Worm (Caenorhabditis elegans) whole organism, midembryonic: ENCODE measurements around the gene rml-3.

Source experiments
- T22C8.4 ChIP-seq: fragments of 200-800 bp; sonication (Bioruptor generic); IDR thresholded peaks from 2 replicates; pipeline ENCODE4 v1.3.6; 2022; ENCODE audit warnings: missing genetic modification characterization, missing compliant biosample characterization
- cog-1 ChIP-seq: sonication (generic microtip); optimal IDR thresholded peaks from 2 replicates; lab custom pipeline; 2016; ENCODE audit warnings: missing genetic modification characterization, missing compliant biosample characterization
- flt-1 ChIP-seq: fragments of 200-800 bp; sonication (Bioruptor generic); IDR thresholded peaks from 2 replicates; pipeline ENCODE4 v1.3.6; 2022; ENCODE audit warnings: missing genetic modification characterization, missing compliant biosample characterization
- klf-2 ChIP-seq: fragments of 200-800 bp; sonication (Bioruptor generic); conservative IDR thresholded peaks from 2 replicates; pipeline ENCODE4 v1.3.6; 2022; ENCODE audit warnings: missing genetic modification reagents, missing genetic modification characterization, missing compliant biosample characterization
- med-1 ChIP-seq: sonication (generic microtip); optimal IDR thresholded peaks from 2 replicates; lab custom pipeline; 2017; ENCODE audit warnings: missing genetic modification characterization, mild to moderate bottlenecking, missing compliant biosample characterization, antibody characterized with exemption, missing genetic modification reagents; ENCODE audit not compliant: insufficient read depth
- ref-1 ChIP-seq: fragments of 200-800 bp; sonication (Bioruptor generic); conservative IDR thresholded peaks from 2 replicates; pipeline ENCODE4 v1.3.6; 2022; ENCODE audit warnings: missing genetic modification reagents, missing genetic modification characterization, missing compliant biosample characterization
- tab-1 ChIP-seq: fragments of 200-800 bp; sonication (Bioruptor generic); IDR thresholded peaks from 2 replicates; pipeline ENCODE4 v1.3.6; 2022; ENCODE audit warnings: missing genetic modification characterization, missing compliant biosample characterization
- ztf-23 ChIP-seq: fragments of 200-800 bp; sonication (Bioruptor generic); IDR thresholded peaks from 2 replicates; pipeline ENCODE4 v1.3.6; 2022; ENCODE audit warnings: missing genetic modification reagents, missing genetic modification characterization, missing compliant biosample characterization
- ztf-29 ChIP-seq: fragments of 200-800 bp; sonication (Bioruptor generic); IDR thresholded peaks from 2 replicates; pipeline ENCODE4 v1.3.6; 2022; ENCODE audit warnings: missing genetic modification reagents, missing genetic modification characterization, missing compliant biosample characterization

The rml-3 gene

ce11 chrX:6248778-6249658 lies 10.2 kb upstream of the rml-3 start:
- no peak for TF ChIP-seq cog-1
- no peak for TF ChIP-seq T22C8.4 (GFP tag; lab: Robert Waterston, UW)
- no peak for TF ChIP-seq ztf-23
- no peak for TF ChIP-seq tab-1 (GFP tag; lab: Robert Waterston, UW)
- no peak for TF ChIP-seq ref-1 (GFP tag; lab: Robert Waterston, UW)
- no peak for TF ChIP-seq klf-2 (GFP tag; lab: Robert Waterston, UW)
- no peak for TF ChIP-seq med-1 (GFP tag; lab: Kevin White, UChicago)
- TF ChIP-seq ztf-29 (GFP tag; lab: Robert Waterston, UW): no peak
- no peak for TF ChIP-seq flt-1 (GFP tag; lab: Robert Waterston, UW)

ce11 chrX:6247869-6248268 lies 9.0 kb upstream of the rml-3 start:
- TF ChIP-seq T22C8.4 (GFP tag; lab: Robert Waterston, UW): no peak
- no peak for TF ChIP-seq ref-1 (GFP tag; lab: Robert Waterston, UW)
- no peak for TF ChIP-seq klf-2 (GFP tag; lab: Robert Waterston, UW)
- TF ChIP-seq flt-1 (GFP tag; lab: Robert Waterston, UW): no peak
- TF ChIP-seq tab-1 (GFP tag; lab: Robert Waterston, UW): no peak

ce11 chrX:6247013-6247412 lies 8.1 kb upstream of the rml-3 start:
- no peak for TF ChIP-seq tab-1 (GFP tag; lab: Robert Waterston, UW)
- TF ChIP-seq ztf-23: no peak
- no peak for TF ChIP-seq T22C8.4 (GFP tag; lab: Robert Waterston, UW)
- no peak for TF ChIP-seq klf-2 (GFP tag; lab: Robert Waterston, UW)
- no peak for TF ChIP-seq med-1 (GFP tag; lab: Kevin White, UChicago)
- no peak for TF ChIP-seq cog-1
- TF ChIP-seq flt-1 (GFP tag; lab: Robert Waterston, UW): no peak
- TF ChIP-seq ref-1 (GFP tag; lab: Robert Waterston, UW): no peak
- no peak for TF ChIP-seq ztf-29 (GFP tag; lab: Robert Waterston, UW)

- TF ChIP-seq T22C8.4 (GFP tag; lab: Robert Waterston, UW) (no peak), tab-1 (GFP tag; lab: Robert Waterston, UW) (no peak), klf-2 (GFP tag; lab: Robert Waterston, UW) (no peak), ztf-23 (no peak), ref-1 (GFP tag; lab: Robert Waterston, UW) (no peak), ztf-29 (GFP tag; lab: Robert Waterston, UW) (no peak), flt-1 (GFP tag; lab: Robert Waterston, UW) (no peak), med-1 (GFP tag; lab: Kevin White, UChicago) (no peak), cog-1 (no peak)
These were observed 6.6 kb upstream of the rml-3 start for ce11 chrX:6245499-6245898.

DNA sequence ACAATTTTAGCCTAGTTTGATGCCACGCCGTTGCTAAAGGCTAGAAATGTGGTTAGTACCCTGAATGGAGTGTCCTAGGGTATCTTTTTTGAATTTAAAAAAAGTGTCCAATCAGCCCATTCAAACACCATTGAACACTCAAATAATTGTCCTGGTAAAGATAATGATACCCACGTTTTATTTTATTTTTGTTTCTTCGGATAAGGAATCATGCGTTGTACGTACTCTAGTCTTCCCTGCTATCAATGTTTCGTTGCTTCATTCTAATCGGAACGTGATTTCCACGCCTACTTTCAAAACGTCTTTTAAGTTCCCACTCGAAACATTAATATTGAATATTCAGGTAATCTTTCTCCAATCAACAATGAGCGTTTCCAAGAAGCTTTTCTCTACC lies 1.8 kb upstream of the rml-3 start, which contains the start of gene got-2.2:
Gene got-2.2, plus strand, starts transcription at position 344 of the 394 bp plus-strand sequence.
- TF ChIP-seq ztf-23: no peak
- no peak for TF ChIP-seq ztf-29 (GFP tag; lab: Robert Waterston, UW)

- TF ChIP-seq cog-1: no peak
- TF ChIP-seq flt-1 (GFP tag; lab: Robert Waterston, UW): no peak
- no peak for TF ChIP-seq med-1 (GFP tag; lab: Kevin White, UChicago)
- no peak for TF ChIP-seq T22C8.4 (GFP tag; lab: Robert Waterston, UW)
- TF ChIP-seq ref-1 (GFP tag; lab: Robert Waterston, UW): no peak
- TF ChIP-seq tab-1 (GFP tag; lab: Robert Waterston, UW): no peak
- no peak for TF ChIP-seq klf-2 (GFP tag; lab: Robert Waterston, UW)
- TF ChIP-seq ztf-23: no peak
- TF ChIP-seq ztf-29 (GFP tag; lab: Robert Waterston, UW): no peak
These were observed 1.2 kb upstream of the rml-3 start for ce11 chrX:6239927-6240639.

- TF ChIP-seq ztf-23 (no peak), flt-1 (GFP tag; lab: Robert Waterston, UW) (no peak), T22C8.4 (GFP tag; lab: Robert Waterston, UW) (no peak), ref-1 (GFP tag; lab: Robert Waterston, UW) (no peak), cog-1 (no peak), tab-1 (GFP tag; lab: Robert Waterston, UW) (no peak)
These were observed 3.4 kb downstream of the rml-3 start, which contains the start of gene hsp-43 for ce11 chrX:6235443-6235842. Gene hsp-43, minus strand, starts transcription at chrX:6235543.

DNA sequence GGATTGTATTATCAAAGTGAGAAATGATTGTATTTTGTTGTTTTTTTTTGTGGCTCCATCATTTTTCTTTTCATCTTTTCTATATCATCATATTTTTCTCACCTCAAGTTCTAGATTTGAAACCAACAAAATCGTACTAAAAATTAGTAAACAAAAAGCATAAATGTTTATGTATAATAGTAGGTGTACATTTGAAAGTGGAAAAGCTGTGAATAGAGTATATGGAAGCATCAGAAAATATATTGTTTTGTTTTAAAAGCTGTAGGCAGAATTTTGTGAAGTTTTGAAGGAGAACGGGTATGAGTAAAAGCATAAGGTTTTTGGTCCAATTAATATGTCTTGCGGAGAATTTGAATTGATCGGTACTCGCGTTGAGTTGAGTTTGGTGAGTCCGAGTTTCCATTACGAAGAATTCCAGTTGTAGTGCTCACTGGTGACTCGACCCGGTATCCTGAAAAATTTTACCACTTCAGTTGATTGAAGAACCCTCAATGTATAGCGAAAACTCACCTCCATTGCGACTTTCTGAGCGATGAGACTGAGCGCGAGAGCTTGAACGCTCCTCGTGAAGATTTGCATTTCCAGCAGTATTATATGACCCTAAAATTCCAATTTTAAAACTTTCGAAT lies 5.8 kb downstream of the rml-3 start, which contains the start of gene C14F11.4:
Gene C14F11.4, minus strand, starts transcription at position 51 of the 629 bp plus-strand sequence.
- TF ChIP-seq ztf-29 (GFP tag; lab: Robert Waterston, UW) (no peak), T22C8.4 (GFP tag; lab: Robert Waterston, UW) (no peak), flt-1 (GFP tag; lab: Robert Waterston, UW) (no peak), klf-2 (GFP tag; lab: Robert Waterston, UW) (no peak)

ce11 chrX:6230669-6231068 lies 8.2 kb downstream of the rml-3 start, which contains the start of gene lite-1:
Gene lite-1, minus strand, starts transcription at chrX:6230769.
- no peak for TF ChIP-seq ref-1 (GFP tag; lab: Robert Waterston, UW)
- no peak for TF ChIP-seq cog-1
- TF ChIP-seq flt-1 (GFP tag; lab: Robert Waterston, UW): no peak
- TF ChIP-seq tab-1 (GFP tag; lab: Robert Waterston, UW): no peak
- no peak for TF ChIP-seq ztf-23
- no peak for TF ChIP-seq T22C8.4 (GFP tag; lab: Robert Waterston, UW)
- no peak for TF ChIP-seq klf-2 (GFP tag; lab: Robert Waterston, UW)
- TF ChIP-seq med-1 (GFP tag; lab: Kevin White, UChicago): no peak
- no peak for TF ChIP-seq ztf-29 (GFP tag; lab: Robert Waterston, UW)
